Worm (Caenorhabditis elegans) whole organism, early embryonic: ENCODE measurements around the gene clh-1.

Experiments used
- aly-1 ChIP-seq: sonication (generic microtip); optimal IDR thresholded peaks from 2 replicates; lab custom pipeline; 2016; ENCODE audit warnings: missing genetic modification characterization, missing compliant biosample characterization
- ama-1 ChIP-seq: fragments of 150-350 bp; optimal IDR thresholded peaks from 2 replicates; lab custom pipeline; 2014
- ceh-13 ChIP-seq: fragments of 200-800 bp; sonication (Bioruptor generic); optimal IDR thresholded peaks from 2 replicates; lab custom pipeline; 2018; ENCODE audit warnings: mild to moderate bottlenecking, missing genetic modification characterization, missing compliant biosample characterization
- ceh-36 ChIP-seq: sonication (generic microtip); optimal IDR thresholded peaks from 2 replicates; lab custom pipeline; 2016; ENCODE audit warnings: missing genetic modification characterization, inconsistent platforms, missing compliant biosample characterization
- pes-1 ChIP-seq: fragments of 200-800 bp; sonication (Bioruptor generic); IDR thresholded peaks from 2 replicates; pipeline ENCODE4 v1.3.6; 2022; ENCODE audit warnings: missing genetic modification reagents, missing genetic modification characterization, missing compliant biosample characterization
- scrt-1 ChIP-seq: fragments of 200-800 bp; sonication (Bioruptor generic); IDR thresholded peaks from 2 replicates; pipeline ENCODE4 v1.3.6; 2022; ENCODE audit warnings: missing genetic modification characterization, missing compliant biosample characterization
- sea-1 ChIP-seq: fragments of 200-800 bp; sonication (Bioruptor generic); conservative IDR thresholded peaks from 2 replicates; pipeline ENCODE4 v1.3.6; 2022; ENCODE audit warnings: missing genetic modification characterization, missing compliant biosample characterization
- tra-4 ChIP-seq: sonication (generic microtip); optimal IDR thresholded peaks from 2 replicates; lab custom pipeline; 2017; ENCODE audit warnings: missing genetic modification characterization, missing compliant biosample characterization

DNA sequence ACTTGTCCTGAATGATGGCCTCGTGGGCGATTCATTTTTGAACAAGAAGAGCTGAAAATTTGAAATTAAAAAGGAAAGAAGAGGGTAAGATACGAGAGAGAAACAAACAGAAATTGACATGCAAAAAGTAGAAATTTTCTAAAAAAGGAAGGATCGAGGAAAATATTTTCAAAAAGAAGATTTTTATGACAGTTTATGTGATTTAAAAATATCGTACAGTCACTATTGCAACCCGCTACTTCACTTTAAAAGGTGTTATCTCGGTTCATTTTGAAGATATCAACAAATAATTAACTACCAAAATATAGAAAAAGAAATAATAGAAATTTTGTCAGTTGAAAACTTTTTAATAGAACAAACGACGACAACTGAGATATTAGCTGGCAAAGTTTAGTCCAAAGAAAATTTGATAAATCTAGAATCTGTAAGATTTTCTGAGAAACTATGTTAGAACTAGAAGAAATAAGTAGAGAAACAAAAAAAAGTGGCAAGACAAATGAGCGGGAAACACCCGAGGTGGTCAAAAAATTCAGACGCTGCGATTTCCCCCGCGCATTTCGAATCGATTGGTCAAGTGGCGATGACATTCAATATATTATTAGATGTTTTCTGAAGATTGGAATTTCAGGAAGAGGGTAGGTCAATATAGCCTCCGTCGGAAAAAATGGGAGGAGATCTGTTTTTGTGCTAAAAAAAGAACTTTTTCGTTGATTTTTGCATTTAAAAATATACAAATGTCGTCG, 32.5 kb downstream of the clh-1 start, which contains the start of gene Y6D1A.1:
- TF ChIP-seq sea-1 (GFP tag; lab: Robert Waterston, UW): no peak
- TF ChIP-seq ama-1 (lab: Kevin White, UChicago): no peak
- TF ChIP-seq scrt-1 (GFP tag; lab: Robert Waterston, UW): no peak
- no peak for TF ChIP-seq ceh-13
- TF ChIP-seq aly-1 (tag; lab: Kevin White, UChicago): no peak
- no peak for TF ChIP-seq pes-1 (GFP tag; lab: Robert Waterston, UW)
- TF ChIP-seq ceh-36 (tag; lab: Kevin White, UChicago): no peak
- no peak for TF ChIP-seq tra-4 (tag; lab: Kevin White, UChicago)
